Fruit fly (Drosophila melanogaster) whole organism, pupa: ENCODE results near the gene Dpm2.

Source experiments
- CG10348 ChIP-seq: fragments of 200-800 bp; sonication (Bioruptor generic); IDR thresholded peaks from 2 replicates; pipeline ENCODE4 v1.3.6; 2022; ENCODE audit warnings: missing biosample characterization, missing genetic modification characterization
- CG12605 ChIP-seq: fragments of 200-800 bp; sonication (Bioruptor generic); IDR thresholded peaks from 2 replicates; pipeline ENCODE4 v1.3.6; 2022; ENCODE audit warnings: missing biosample characterization, missing genetic modification characterization
- CG13204 ChIP-seq: fragments of 200-800 bp; sonication (Bioruptor generic); optimal IDR thresholded peaks from 2 replicates; lab custom pipeline; 2018; ENCODE audit warnings: missing biosample characterization, mild to moderate bottlenecking, missing genetic modification characterization, moderate library complexity
- CG14655 ChIP-seq: fragments of 200-800 bp; sonication (Bioruptor generic); optimal IDR thresholded peaks from 3 replicates; lab custom pipeline; 2017; ENCODE audit warnings: mild to moderate bottlenecking, missing biosample characterization, missing genetic modification reagents, missing genetic modification characterization
- CG15710 ChIP-seq: fragments of 200-800 bp; sonication (Bioruptor generic); optimal IDR thresholded peaks from 2 replicates; lab custom pipeline; 2018; ENCODE audit warnings: missing biosample characterization, mild to moderate bottlenecking, missing genetic modification characterization, moderate library complexity
- CG17806 ChIP-seq: fragments of 200-800 bp; sonication (Bioruptor generic); optimal IDR thresholded peaks from 2 replicates; lab custom pipeline; 2018; ENCODE audit warnings: missing biosample characterization, mild to moderate bottlenecking, missing genetic modification characterization, moderate library complexity
- CG32121 ChIP-seq: fragments of 200-800 bp; sonication (Bioruptor generic); IDR thresholded peaks from 2 replicates; pipeline ENCODE4 v1.3.6; 2022; ENCODE audit warnings: missing biosample characterization, missing genetic modification characterization
- CG34367 ChIP-seq: fragments of 200-800 bp; sonication (Bioruptor generic); optimal IDR thresholded peaks from 2 replicates; lab custom pipeline; 2018; ENCODE audit warnings: missing biosample characterization, mild to moderate bottlenecking, missing genetic modification characterization
- CG4496 ChIP-seq: fragments of 200-800 bp; sonication (Bioruptor generic); IDR thresholded peaks from 3 replicates; pipeline ENCODE4 v1.3.6; 2022; ENCODE audit warnings: missing biosample characterization, missing genetic modification characterization
- CG8159 ChIP-seq: fragments of 200-800 bp; sonication (Bioruptor generic); optimal IDR thresholded peaks from 3 replicates; lab custom pipeline; 2018; ENCODE audit warnings: missing biosample characterization, mild to moderate bottlenecking, missing genetic modification characterization, moderate library complexity
- CG8301 ChIP-seq: fragments of 200-800 bp; sonication (Bioruptor generic); optimal IDR thresholded peaks from 2 replicates; lab custom pipeline; 2018; ENCODE audit warnings: missing biosample characterization, mild to moderate bottlenecking, missing genetic modification characterization
- CG9948 ChIP-seq: fragments of 200-800 bp; sonication (Bioruptor generic); optimal IDR thresholded peaks from 2 replicates; lab custom pipeline; 2018; ENCODE audit warnings: missing biosample characterization, mild to moderate bottlenecking, missing genetic modification characterization, moderate library complexity
- EcR ChIP-seq: fragments of 200-800 bp; sonication (Bioruptor generic); optimal IDR thresholded peaks from 3 replicates; lab custom pipeline; 2019; ENCODE audit warnings: missing biosample characterization, missing genetic modification characterization, mild to moderate bottlenecking, moderate library complexity, missing genetic modification reagents
- fd96Ca ChIP-seq: fragments of 200-800 bp; sonication (Bioruptor generic); IDR thresholded peaks from 3 replicates; pipeline ENCODE4 v1.3.6; 2022; ENCODE audit warnings: missing biosample characterization, missing genetic modification characterization

- TF ChIP-seq CG32121 (GFP tag; lab: Robert Waterston, UW) (no peak), CG14655 (GFP tag; lab: Kevin White, UChicago) (no peak), CG10348 (no peak), CG34367 (tag; lab: Kevin White, UChicago) (no peak), CG9948 (tag; lab: Kevin White, UChicago) (no peak), CG8159 (tag; lab: Kevin White, UChicago) (no peak), EcR (GFP tag; lab: Kevin White, UChicago) (no peak), fd96Ca (no peak), CG4496 (no peak), CG12605 (GFP tag; lab: Robert Waterston, UW) (no peak), CG17806 (tag; lab: Kevin White, UChicago) (no peak), CG8301 (tag; lab: Kevin White, UChicago) (no peak), CG13204 (no peak), CG15710 (tag; lab: Kevin White, UChicago) (no peak)
Measured at dm6 chr3L:3325597-3325924, 6.2 kb downstream of the Dpm2 start.
